Worm (Caenorhabditis elegans) whole organism, early embryonic: ENCODE measurements around the gene C34C6.3.

Source experiments
- B0310.2 ChIP-seq: sonication (generic microtip); optimal IDR thresholded peaks from 2 replicates; lab custom pipeline; 2016; ENCODE audit warnings: mild to moderate bottlenecking, missing genetic modification characterization, missing compliant biosample characterization
- F13C5.2 ChIP-seq: sonication (generic microtip); optimal IDR thresholded peaks from 2 replicates; lab custom pipeline; 2017; ENCODE audit warnings: mild to moderate bottlenecking, missing genetic modification characterization, inconsistent platforms, missing compliant biosample characterization
- aly-1 ChIP-seq: sonication (generic microtip); optimal IDR thresholded peaks from 2 replicates; lab custom pipeline; 2016; ENCODE audit warnings: missing genetic modification characterization, missing compliant biosample characterization
- ama-1 ChIP-seq: fragments of 150-350 bp; optimal IDR thresholded peaks from 2 replicates; lab custom pipeline; 2014
- ceh-13 ChIP-seq: fragments of 200-800 bp; sonication (Bioruptor generic); optimal IDR thresholded peaks from 2 replicates; lab custom pipeline; 2018; ENCODE audit warnings: mild to moderate bottlenecking, missing genetic modification characterization, missing compliant biosample characterization
- ceh-36 ChIP-seq: sonication (generic microtip); optimal IDR thresholded peaks from 2 replicates; lab custom pipeline; 2016; ENCODE audit warnings: missing genetic modification characterization, inconsistent platforms, missing compliant biosample characterization
- ets-7 ChIP-seq: sonication (generic microtip); optimal IDR thresholded peaks from 2 replicates; lab custom pipeline; 2016; ENCODE audit warnings: missing genotype, missing genetic modification characterization, missing compliant biosample characterization
- flt-1 ChIP-seq: fragments of 200-800 bp; sonication (Bioruptor generic); IDR thresholded peaks from 2 replicates; pipeline ENCODE4 v1.3.6; 2022; ENCODE audit warnings: missing genetic modification characterization, missing compliant biosample characterization
- hmbx-1 ChIP-seq: sonication (generic microtip); optimal IDR thresholded peaks from 2 replicates; lab custom pipeline; 2016; ENCODE audit warnings: mild to moderate bottlenecking, missing genetic modification characterization, missing compliant biosample characterization
- hmg-4 ChIP-seq: fragments of 200-800 bp; sonication (Bioruptor generic); optimal IDR thresholded peaks from 2 replicates; lab custom pipeline; 2018; ENCODE audit warnings: mild to moderate bottlenecking, missing genetic modification characterization, missing compliant biosample characterization
- hnd-1 ChIP-seq: sonication (generic microtip); optimal IDR thresholded peaks from 2 replicates; lab custom pipeline; 2016; ENCODE audit warnings: missing genetic modification characterization, missing compliant biosample characterization
- pes-1 ChIP-seq: fragments of 200-800 bp; sonication (Bioruptor generic); IDR thresholded peaks from 2 replicates; pipeline ENCODE4 v1.3.6; 2022; ENCODE audit warnings: missing genetic modification reagents, missing genetic modification characterization, missing compliant biosample characterization
- scrt-1 ChIP-seq: fragments of 200-800 bp; sonication (Bioruptor generic); IDR thresholded peaks from 2 replicates; pipeline ENCODE4 v1.3.6; 2022; ENCODE audit warnings: missing genetic modification characterization, missing compliant biosample characterization
- sea-1 ChIP-seq: fragments of 200-800 bp; sonication (Bioruptor generic); conservative IDR thresholded peaks from 2 replicates; pipeline ENCODE4 v1.3.6; 2022; ENCODE audit warnings: missing genetic modification characterization, missing compliant biosample characterization
- tbx-11 ChIP-seq: fragments of 200-800 bp; sonication (Bioruptor generic); IDR thresholded peaks from 2 replicates; pipeline ENCODE4 v1.3.6; 2022; ENCODE audit warnings: missing genetic modification characterization, missing compliant biosample characterization
- tbx-37 ChIP-seq: fragments of 200-800 bp; sonication (Bioruptor generic); conservative IDR thresholded peaks from 2 replicates; pipeline ENCODE4 v1.3.6; 2022; ENCODE audit warnings: missing genetic modification reagents, missing genetic modification characterization, missing compliant biosample characterization
- tra-4 ChIP-seq: sonication (generic microtip); optimal IDR thresholded peaks from 2 replicates; lab custom pipeline; 2017; ENCODE audit warnings: missing genetic modification characterization, missing compliant biosample characterization

Gene C34C6.3

DNA sequence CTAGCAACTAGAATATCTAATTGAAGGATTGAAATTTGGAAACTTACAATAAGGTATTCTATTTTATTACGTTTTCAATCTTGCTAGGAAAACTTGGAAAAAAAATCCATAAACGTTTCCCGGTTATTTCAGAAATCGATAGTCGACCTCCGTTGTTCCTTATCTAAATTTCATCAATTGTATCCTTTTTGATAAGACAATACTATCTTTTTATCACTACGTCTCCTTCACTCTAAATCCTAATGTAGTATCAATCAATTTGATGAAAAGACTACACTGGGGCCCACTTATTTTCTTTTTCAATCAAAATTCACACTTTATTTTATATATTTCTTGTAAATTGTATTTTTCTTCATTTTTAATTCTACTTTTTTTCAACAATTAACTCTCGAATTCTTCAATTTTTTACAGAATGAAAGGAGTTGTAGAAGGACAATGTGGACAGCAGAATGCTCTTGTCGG is 12.7 kb downstream of the C34C6.3 start, which contains the start of gene prx-5:
Gene prx-5, plus strand, starts transcription at position 412 of the 462 bp plus-strand sequence.
- TF ChIP-seq tbx-11 (GFP tag; lab: Robert Waterston, UW) (no peak), tra-4 (tag; lab: Kevin White, UChicago) (no peak), ceh-13 (no peak), hmbx-1 (tag; lab: Kevin White, UChicago) (no peak), tbx-37 (GFP tag; lab: Robert Waterston, UW) (no peak), hnd-1 (tag; lab: Kevin White, UChicago) (no peak), ets-7 (no peak), aly-1 (no peak), flt-1 (no peak), ceh-36 (tag; lab: Kevin White, UChicago) (no peak), sea-1 (GFP tag; lab: Robert Waterston, UW) (no peak), pes-1 (GFP tag; lab: Robert Waterston, UW) (no peak), B0310.2 (tag; lab: Kevin White, UChicago) (no peak), F13C5.2 (tag; lab: Kevin White, UChicago) (no peak)

DNA sequence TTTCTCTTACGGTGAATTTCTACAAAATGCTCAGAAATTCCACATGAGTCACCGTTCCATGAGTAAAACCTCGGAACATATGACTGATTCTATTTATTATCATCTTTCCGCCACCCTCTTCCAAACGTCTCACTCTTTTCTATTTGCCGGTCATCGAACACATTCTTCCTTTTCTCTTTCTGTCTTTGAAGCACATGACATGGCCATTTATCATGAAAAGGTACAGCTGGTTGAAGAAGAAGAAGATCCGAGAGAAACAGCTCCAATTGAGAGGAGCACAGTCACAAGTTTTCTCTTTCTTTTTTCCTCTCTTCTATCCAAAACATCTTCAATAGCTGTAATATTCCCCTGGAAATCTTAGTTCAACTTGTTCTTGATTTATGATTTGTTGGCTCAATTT is 15.3 kb downstream of the C34C6.3 start, which contains the start of gene cup-16:
Gene cup-16, plus strand, starts transcription at position 132 of the 400 bp plus-strand sequence.
- TF ChIP-seq B0310.2 (tag; lab: Kevin White, UChicago) (no peak), hnd-1 (tag; lab: Kevin White, UChicago) (no peak), tbx-37 (GFP tag; lab: Robert Waterston, UW) (no peak), ceh-13 (no peak), scrt-1 (GFP tag; lab: Robert Waterston, UW) (no peak), tbx-11 (GFP tag; lab: Robert Waterston, UW) (no peak), pes-1 (GFP tag; lab: Robert Waterston, UW) (no peak)

DNA sequence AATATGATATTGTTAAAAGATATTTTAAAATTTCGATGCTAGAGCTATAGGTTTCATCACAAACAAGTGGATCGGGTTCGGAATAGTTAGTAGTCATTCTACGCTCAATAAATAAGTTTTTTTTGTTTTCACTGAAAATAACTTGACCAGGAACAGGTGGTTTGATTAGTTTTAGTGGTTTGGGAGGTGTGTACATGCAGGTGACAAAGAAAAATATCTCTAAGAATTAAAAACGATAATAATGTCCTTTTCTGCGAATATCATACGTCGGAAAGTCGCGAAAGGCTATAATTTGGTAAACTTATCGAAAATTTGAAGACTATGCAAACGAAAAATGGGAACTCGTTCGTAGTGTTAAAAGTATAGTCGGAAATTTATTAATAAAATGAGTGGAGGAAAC is 18.6 kb downstream of the C34C6.3 start, which contains the start of gene srg-15:
Gene srg-15, minus strand, starts transcription at position 101 of the 400 bp plus-strand sequence.
- TF ChIP-seq ceh-13 (no peak), F13C5.2 (tag; lab: Kevin White, UChicago) (no peak), hmbx-1 (tag; lab: Kevin White, UChicago) (no peak), pes-1 (GFP tag; lab: Robert Waterston, UW) (no peak), ama-1 (lab: Kevin White, UChicago) (no peak), hmg-4 (GFP tag; lab: Kevin White, UChicago) (no peak)

DNA sequence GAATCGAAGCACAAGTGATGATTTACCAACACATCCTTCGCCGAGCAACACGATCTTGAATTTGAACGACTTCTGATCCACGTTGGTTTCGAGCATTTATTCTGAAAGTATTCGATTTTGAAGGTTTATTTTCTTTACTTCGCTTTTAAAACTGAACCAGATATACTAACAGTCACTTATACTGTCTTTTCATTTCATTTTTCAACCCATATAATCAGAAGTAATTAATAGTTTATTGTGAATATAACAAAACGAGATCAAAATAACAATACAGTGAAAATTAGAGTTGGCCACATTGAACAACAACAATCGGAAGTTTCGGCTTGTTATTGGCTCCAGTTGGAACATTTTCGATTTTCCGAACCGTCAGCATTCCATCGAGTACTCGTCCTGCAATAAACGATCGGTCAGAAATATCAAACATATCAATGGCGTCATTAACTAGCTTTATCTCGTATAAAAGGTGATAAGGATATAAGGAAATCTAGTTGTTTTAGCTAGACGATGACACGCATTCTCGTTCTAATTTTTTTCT is 23.3 kb downstream of the C34C6.3 start, which contains the start of the genes rab-21 and T01B7.13:
Gene rab-21, minus strand, starts transcription at position 101 of the 535 bp plus-strand sequence.
Gene T01B7.13, plus strand, starts transcription at position 485 of the 535 bp plus-strand sequence.
- no peak for TF ChIP-seq tra-4 (tag; lab: Kevin White, UChicago)
- TF ChIP-seq hnd-1 (tag; lab: Kevin White, UChicago): no peak
- no peak for TF ChIP-seq F13C5.2 (tag; lab: Kevin White, UChicago)
- TF ChIP-seq tbx-11 (GFP tag; lab: Robert Waterston, UW): no peak
- no peak for TF ChIP-seq sea-1 (GFP tag; lab: Robert Waterston, UW)
- TF ChIP-seq aly-1: no peak
- TF ChIP-seq ets-7: no peak
- TF ChIP-seq hmg-4 (GFP tag; lab: Kevin White, UChicago): no peak
- no peak for TF ChIP-seq pes-1 (GFP tag; lab: Robert Waterston, UW)
- no peak for TF ChIP-seq scrt-1 (GFP tag; lab: Robert Waterston, UW)
- no peak for TF ChIP-seq flt-1
- no peak for TF ChIP-seq tbx-37 (GFP tag; lab: Robert Waterston, UW)
- TF ChIP-seq ceh-13: no peak
- TF ChIP-seq B0310.2 (tag; lab: Kevin White, UChicago): no peak

DNA sequence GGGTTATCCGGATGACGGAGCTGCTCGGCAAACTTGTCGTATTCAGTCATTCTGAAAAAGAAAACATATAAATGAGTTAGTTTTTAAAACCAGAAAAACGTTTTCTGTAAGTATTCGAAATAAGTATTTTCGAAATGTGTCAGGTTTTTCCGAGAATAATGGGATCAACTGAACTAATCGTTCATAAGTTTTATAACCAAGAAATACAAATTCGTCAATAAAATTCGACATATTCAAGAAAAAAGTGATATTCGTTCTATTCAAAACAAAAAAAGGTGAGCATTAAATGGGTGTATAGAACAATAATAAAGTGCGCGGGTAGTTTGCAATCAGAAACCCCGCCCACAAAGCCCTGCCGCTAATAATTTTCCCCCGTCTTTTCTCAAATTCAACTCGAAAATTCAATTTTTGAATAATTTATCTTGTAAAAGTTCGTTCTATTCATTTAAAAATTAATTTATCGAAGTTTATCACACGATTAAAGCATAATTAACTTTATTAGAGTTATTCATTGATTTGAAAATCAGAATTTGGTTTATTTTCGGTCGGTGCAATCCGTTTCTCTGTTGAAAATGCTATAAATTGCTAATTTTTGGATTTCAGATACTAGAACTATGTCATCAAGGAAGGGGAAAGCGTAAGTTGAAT is 24.6 kb downstream of the C34C6.3 start, which contains the start of the genes cyn-11 and T01B7.5:
Gene cyn-11, minus strand, starts transcription at position 51 of the 648 bp plus-strand sequence.
Gene T01B7.5, plus strand, starts transcription at position 598 of the 648 bp plus-strand sequence.
- TF ChIP-seq B0310.2 (tag; lab: Kevin White, UChicago) (no peak), pes-1 (GFP tag; lab: Robert Waterston, UW) (no peak), flt-1 (no peak), hmbx-1 (tag; lab: Kevin White, UChicago) (peak; percentile 20), F13C5.2 (tag; lab: Kevin White, UChicago) (peak; percentile 46), tbx-11 (GFP tag; lab: Robert Waterston, UW) (no peak), aly-1 (no peak), ceh-13 (no peak), scrt-1 (GFP tag; lab: Robert Waterston, UW) (no peak), hnd-1 (tag; lab: Kevin White, UChicago) (peak; percentile 7), ets-7 (no peak), ama-1 (lab: Kevin White, UChicago) (no peak), ceh-36 (tag; lab: Kevin White, UChicago) (no peak), tbx-37 (GFP tag; lab: Robert Waterston, UW) (no peak), hmg-4 (GFP tag; lab: Kevin White, UChicago) (no peak), sea-1 (GFP tag; lab: Robert Waterston, UW) (0 out of 2 replicates have a peak, but pooled peaks have one; percentile 29), tra-4 (tag; lab: Kevin White, UChicago) (no peak)

DNA sequence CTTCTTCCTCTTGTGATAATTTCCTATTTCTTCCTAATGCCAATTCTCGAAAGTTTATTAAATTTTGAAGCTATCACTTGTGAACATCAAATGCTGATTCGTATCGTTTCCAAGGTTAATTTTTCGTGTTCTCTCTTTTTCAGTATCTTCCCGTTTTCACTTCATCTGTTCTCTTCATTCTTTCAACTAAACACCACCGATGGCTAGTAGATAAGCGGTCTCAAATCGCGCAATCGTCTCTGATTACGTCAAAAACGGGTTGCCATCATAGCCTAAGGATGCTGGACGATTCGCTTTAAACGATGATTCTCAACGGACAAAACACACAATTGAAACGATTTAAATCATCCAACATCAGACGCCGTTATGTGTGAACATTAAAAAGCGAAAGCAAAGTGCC is 25.9 kb downstream of the C34C6.3 start:
- TF ChIP-seq F13C5.2 (tag; lab: Kevin White, UChicago): no peak
- no peak for TF ChIP-seq flt-1
- no peak for TF ChIP-seq ets-7
- TF ChIP-seq hmbx-1 (tag; lab: Kevin White, UChicago): no peak
- no peak for TF ChIP-seq tbx-11 (GFP tag; lab: Robert Waterston, UW)
- no peak for TF ChIP-seq aly-1
- no peak for TF ChIP-seq pes-1 (GFP tag; lab: Robert Waterston, UW)
- no peak for TF ChIP-seq tbx-37 (GFP tag; lab: Robert Waterston, UW)
- no peak for TF ChIP-seq B0310.2 (tag; lab: Kevin White, UChicago)
- no peak for TF ChIP-seq tra-4 (tag; lab: Kevin White, UChicago)
- TF ChIP-seq scrt-1 (GFP tag; lab: Robert Waterston, UW): no peak
